Fruit fly (Drosophila melanogaster) whole organism, pupa: ENCODE results near the gene CG12219.

ENCODE experiments used
- CG10348 ChIP-seq: fragments of 200-800 bp; sonication (Bioruptor generic); IDR thresholded peaks from 2 replicates; pipeline ENCODE4 v1.3.6; 2022; ENCODE audit warnings: missing biosample characterization, missing genetic modification characterization
- CG12605 ChIP-seq: fragments of 200-800 bp; sonication (Bioruptor generic); IDR thresholded peaks from 2 replicates; pipeline ENCODE4 v1.3.6; 2022; ENCODE audit warnings: missing biosample characterization, missing genetic modification characterization
- CG13204 ChIP-seq: fragments of 200-800 bp; sonication (Bioruptor generic); optimal IDR thresholded peaks from 2 replicates; lab custom pipeline; 2018; ENCODE audit warnings: missing biosample characterization, mild to moderate bottlenecking, missing genetic modification characterization, moderate library complexity
- CG14655 ChIP-seq: fragments of 200-800 bp; sonication (Bioruptor generic); optimal IDR thresholded peaks from 3 replicates; lab custom pipeline; 2017; ENCODE audit warnings: mild to moderate bottlenecking, missing biosample characterization, missing genetic modification reagents, missing genetic modification characterization
- CG15710 ChIP-seq: fragments of 200-800 bp; sonication (Bioruptor generic); optimal IDR thresholded peaks from 2 replicates; lab custom pipeline; 2018; ENCODE audit warnings: missing biosample characterization, mild to moderate bottlenecking, missing genetic modification characterization, moderate library complexity
- CG17806 ChIP-seq: fragments of 200-800 bp; sonication (Bioruptor generic); optimal IDR thresholded peaks from 2 replicates; lab custom pipeline; 2018; ENCODE audit warnings: missing biosample characterization, mild to moderate bottlenecking, missing genetic modification characterization, moderate library complexity
- CG32121 ChIP-seq: fragments of 200-800 bp; sonication (Bioruptor generic); IDR thresholded peaks from 2 replicates; pipeline ENCODE4 v1.3.6; 2022; ENCODE audit warnings: missing biosample characterization, missing genetic modification characterization
- CG34367 ChIP-seq: fragments of 200-800 bp; sonication (Bioruptor generic); optimal IDR thresholded peaks from 2 replicates; lab custom pipeline; 2018; ENCODE audit warnings: missing biosample characterization, mild to moderate bottlenecking, missing genetic modification characterization
- CG4496 ChIP-seq: fragments of 200-800 bp; sonication (Bioruptor generic); IDR thresholded peaks from 3 replicates; pipeline ENCODE4 v1.3.6; 2022; ENCODE audit warnings: missing biosample characterization, missing genetic modification characterization
- CG8159 ChIP-seq: fragments of 200-800 bp; sonication (Bioruptor generic); optimal IDR thresholded peaks from 3 replicates; lab custom pipeline; 2018; ENCODE audit warnings: missing biosample characterization, mild to moderate bottlenecking, missing genetic modification characterization, moderate library complexity
- CG8301 ChIP-seq: fragments of 200-800 bp; sonication (Bioruptor generic); optimal IDR thresholded peaks from 2 replicates; lab custom pipeline; 2018; ENCODE audit warnings: missing biosample characterization, mild to moderate bottlenecking, missing genetic modification characterization
- CG9948 ChIP-seq: fragments of 200-800 bp; sonication (Bioruptor generic); optimal IDR thresholded peaks from 2 replicates; lab custom pipeline; 2018; ENCODE audit warnings: missing biosample characterization, mild to moderate bottlenecking, missing genetic modification characterization, moderate library complexity
- D1 ChIP-seq: fragments of 200-800 bp; sonication (Bioruptor generic); optimal IDR thresholded peaks from 2 replicates; lab custom pipeline; 2018; ENCODE audit warnings: missing biosample characterization, mild to moderate bottlenecking, missing genetic modification characterization, moderate library complexity
- EcR ChIP-seq: fragments of 200-800 bp; sonication (Bioruptor generic); optimal IDR thresholded peaks from 3 replicates; lab custom pipeline; 2019; ENCODE audit warnings: missing biosample characterization, missing genetic modification characterization, mild to moderate bottlenecking, moderate library complexity, missing genetic modification reagents
- Ets98B ChIP-seq: fragments of 200-800 bp; sonication (Bioruptor generic); IDR thresholded peaks from 2 replicates; pipeline ENCODE4 v1.3.6; 2022; ENCODE audit warnings: missing biosample characterization, missing genetic modification characterization
- Pif1A ChIP-seq: fragments of 200-800 bp; sonication (Bioruptor generic); optimal IDR thresholded peaks from 3 replicates; lab custom pipeline; 2016; ENCODE audit warnings: missing biosample characterization, missing genetic modification characterization
- Pif1B ChIP-seq: fragments of 200-800 bp; sonication (Bioruptor generic); optimal IDR thresholded peaks from 3 replicates; lab custom pipeline; 2016; ENCODE audit warnings: missing biosample characterization, missing genetic modification characterization
- Snoo ChIP-seq: fragments of 200-800 bp; sonication (Bioruptor generic); optimal IDR thresholded peaks from 3 replicates; lab custom pipeline; 2017; ENCODE audit warnings: missing biosample characterization, mild to moderate bottlenecking, missing genetic modification characterization, inconsistent platforms
- fd96Ca ChIP-seq: fragments of 200-800 bp; sonication (Bioruptor generic); IDR thresholded peaks from 3 replicates; pipeline ENCODE4 v1.3.6; 2022; ENCODE audit warnings: missing biosample characterization, missing genetic modification characterization
- gl ChIP-seq: fragments of 200-800 bp; sonication (Bioruptor generic); optimal IDR thresholded peaks from 2 replicates; lab custom pipeline; 2018; ENCODE audit warnings: missing biosample characterization, mild to moderate bottlenecking, missing genetic modification characterization
- rn ChIP-seq: fragments of 200-800 bp; sonication (Bioruptor generic); IDR thresholded peaks from 2 replicates; pipeline ENCODE4 v1.3.6; 2022; ENCODE audit warnings: missing biosample characterization, missing genetic modification characterization

The CG12219 gene

dm6 chrX:6343323-6343722, 42.2 kb upstream of the CG12219 start:
- TF ChIP-seq CG9948 (tag; lab: Kevin White, UChicago) (peak; percentile 45), Pif1B (peak; percentile 24), CG17806 (tag; lab: Kevin White, UChicago) (peak; percentile 29), CG4496 (no peak), CG8301 (peak; percentile 19), CG32121 (no peak), rn (GFP tag; lab: Robert Waterston, UW) (no peak), CG14655 (GFP tag; lab: Kevin White, UChicago) (peak; percentile 45), Snoo (tag; lab: Kevin White, UChicago) (peak; percentile 7), CG8159 (tag; lab: Kevin White, UChicago) (peak; percentile 51), Ets98B (GFP tag; lab: Robert Waterston, UW) (no peak), CG34367 (tag; lab: Kevin White, UChicago) (peak; percentile 45), fd96Ca (GFP tag; lab: Robert Waterston, UW) (no peak), CG15710 (tag; lab: Kevin White, UChicago) (peak; percentile 13)

DNA sequence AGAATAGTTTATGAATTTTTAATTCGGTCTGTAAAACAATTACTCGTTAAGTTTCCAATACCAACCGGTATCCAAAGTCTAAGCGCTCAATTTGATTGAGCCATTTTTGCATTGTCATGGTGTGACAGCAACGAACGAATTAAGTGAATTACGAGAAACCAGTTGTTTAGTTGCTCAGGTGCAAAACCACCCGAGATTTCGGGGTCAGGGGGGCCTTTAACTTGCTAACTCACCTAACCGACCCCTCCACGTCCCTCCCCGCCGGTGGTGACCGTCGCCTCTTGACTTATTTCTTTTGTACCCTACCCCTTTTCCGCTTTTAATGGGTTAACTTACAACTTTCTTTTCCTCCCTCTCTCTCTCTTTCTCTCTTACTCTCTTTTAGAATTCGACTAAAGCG, 40.6 kb upstream of the CG12219 start:
- TF ChIP-seq Pif1A (GFP tag; lab: Kevin White, UChicago) = no peak
- no peak for TF ChIP-seq CG10348 (GFP tag; lab: Robert Waterston, UW)
- TF ChIP-seq EcR (GFP tag; lab: Kevin White, UChicago) = peak; percentile 1
- TF ChIP-seq Snoo (tag; lab: Kevin White, UChicago) = no peak

- TF ChIP-seq CG4496 (peak; percentile 36; the same call in 1 of the 3 replicates), Snoo (tag; lab: Kevin White, UChicago) (peak; percentile 90), D1 (tag; lab: Kevin White, UChicago) (peak; percentile 66), CG17806 (tag; lab: Kevin White, UChicago) (peak; percentile 71), CG9948 (tag; lab: Kevin White, UChicago) (peak; percentile 84), CG34367 (tag; lab: Kevin White, UChicago) (peak; percentile 80), EcR (GFP tag; lab: Kevin White, UChicago) (no peak), rn (GFP tag; lab: Robert Waterston, UW) (peak; percentile 41; the same call in 1 of the 2 replicates), CG12605 (peak; percentile 41; the same call in 1 of the 2 replicates), Ets98B (GFP tag; lab: Robert Waterston, UW) (peak; percentile 47), CG15710 (tag; lab: Kevin White, UChicago) (peak; percentile 89), CG10348 (GFP tag; lab: Robert Waterston, UW) (no peak), CG8159 (tag; lab: Kevin White, UChicago) (peak; percentile 99), gl (tag; lab: Kevin White, UChicago) (peak; percentile 48), Pif1B (peak; percentile 88), Pif1A (GFP tag; lab: Kevin White, UChicago) (peak; percentile 87), fd96Ca (GFP tag; lab: Robert Waterston, UW) (peak; percentile 75), CG8301 (peak; percentile 89), CG13204 (GFP tag; lab: Kevin White, UChicago) (peak; percentile 72), CG14655 (GFP tag; lab: Kevin White, UChicago) (peak; percentile 90), CG32121 (peak; percentile 58)
These were observed 39.5 kb upstream of the CG12219 start for dm6 chrX:6340593-6341068.

DNA sequence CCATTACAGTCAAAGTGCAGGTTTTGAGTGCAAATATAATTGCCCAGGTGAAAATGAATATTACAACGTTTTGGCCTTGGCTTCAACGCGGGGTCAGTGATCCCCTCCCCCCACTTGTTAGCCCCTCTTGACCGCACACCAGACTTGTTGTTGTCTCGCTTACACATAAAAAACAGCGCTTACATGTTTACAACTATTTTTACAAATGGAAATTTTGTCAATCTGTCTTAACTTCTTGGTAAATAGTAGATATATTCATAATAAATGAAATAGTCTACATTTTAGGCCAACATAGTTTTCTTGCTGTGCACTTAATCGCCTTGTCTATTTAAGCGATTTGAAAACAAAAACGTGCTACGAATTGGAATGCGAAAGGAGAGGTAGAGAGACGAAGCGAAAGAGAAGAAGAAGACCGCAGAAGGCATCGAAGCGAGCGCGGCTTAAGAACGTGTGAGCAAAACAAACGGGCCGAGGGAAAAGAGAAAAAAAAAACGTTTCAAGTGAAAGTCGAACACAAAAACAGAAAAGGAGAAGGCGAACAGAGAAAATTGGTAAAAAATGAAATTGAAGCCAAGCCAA, 39.0 kb upstream of the CG12219 start:
- peak; percentile 59 for TF ChIP-seq CG8301
- TF ChIP-seq rn (GFP tag; lab: Robert Waterston, UW) = 0 out of 2 replicates have a peak, but pooled peaks have one; percentile 36
- TF ChIP-seq CG8159 (tag; lab: Kevin White, UChicago) = peak; percentile 45
- peak; percentile 60; the same call in 2 of the 3 replicates for TF ChIP-seq fd96Ca (GFP tag; lab: Robert Waterston, UW)
- peak; percentile 83 for TF ChIP-seq Ets98B (GFP tag; lab: Robert Waterston, UW)
- peak; percentile 96 for TF ChIP-seq EcR (GFP tag; lab: Kevin White, UChicago)
- TF ChIP-seq Snoo (tag; lab: Kevin White, UChicago) = no peak
- TF ChIP-seq CG14655 (GFP tag; lab: Kevin White, UChicago) = peak; percentile 39
- TF ChIP-seq CG12605 = peak; percentile 59; the same call in 1 of the 2 replicates
- peak; percentile 87 for TF ChIP-seq CG15710 (tag; lab: Kevin White, UChicago)
- peak; percentile 77 for TF ChIP-seq CG9948 (tag; lab: Kevin White, UChicago)
- peak; percentile 76 for TF ChIP-seq CG34367 (tag; lab: Kevin White, UChicago)
- TF ChIP-seq CG13204 (GFP tag; lab: Kevin White, UChicago) = no peak
- TF ChIP-seq Pif1B = peak; percentile 38
- peak; percentile 26 for TF ChIP-seq D1 (tag; lab: Kevin White, UChicago)
- peak; percentile 66 for TF ChIP-seq gl (tag; lab: Kevin White, UChicago)
- TF ChIP-seq CG10348 (GFP tag; lab: Robert Waterston, UW) = no peak
- peak; percentile 54 for TF ChIP-seq Pif1A (GFP tag; lab: Kevin White, UChicago)
- TF ChIP-seq CG4496 = peak; percentile 82
- peak; percentile 85 for TF ChIP-seq CG17806 (tag; lab: Kevin White, UChicago)
- TF ChIP-seq CG32121 = peak; percentile 80

- TF ChIP-seq Snoo (tag; lab: Kevin White, UChicago) (peak; percentile 41), CG17806 (tag; lab: Kevin White, UChicago) (peak; percentile 61), CG34367 (tag; lab: Kevin White, UChicago) (peak; percentile 49), CG14655 (GFP tag; lab: Kevin White, UChicago) (peak; percentile 73), CG10348 (GFP tag; lab: Robert Waterston, UW) (no peak), D1 (tag; lab: Kevin White, UChicago) (no peak), CG12605 (peak; percentile 30; the same call in 1 of the 2 replicates), CG8159 (tag; lab: Kevin White, UChicago) (peak; percentile 73), Pif1A (GFP tag; lab: Kevin White, UChicago) (peak; percentile 53), CG9948 (tag; lab: Kevin White, UChicago) (peak; percentile 67), CG32121 (peak; percentile 49; the same call in 1 of the 2 replicates), fd96Ca (GFP tag; lab: Robert Waterston, UW) (peak; percentile 68; the same call in 2 of the 3 replicates), gl (tag; lab: Kevin White, UChicago) (peak; percentile 11), CG15710 (tag; lab: Kevin White, UChicago) (peak; percentile 57), CG8301 (peak; percentile 54), rn (GFP tag; lab: Robert Waterston, UW) (no peak), EcR (GFP tag; lab: Kevin White, UChicago) (peak; percentile 6), CG4496 (peak; percentile 76), CG13204 (GFP tag; lab: Kevin White, UChicago) (no peak), Ets98B (GFP tag; lab: Robert Waterston, UW) (peak; percentile 52), Pif1B (peak; percentile 15)
These were observed 37.9 kb upstream of the CG12219 start for dm6 chrX:6338738-6339614.
